Fruit fly (Drosophila melanogaster): ENCODE measurements around the gene CG32066.

dm6 chr3L:10658362-10659127 is 2.3 kb downstream of the CG32066 start:
- no peak for TF ChIP-seq CG8478 (optimal IDR thresholded peaks at IDR 0.05)
- no peak for TF ChIP-seq CTCF (optimal IDR thresholded peaks at IDR 0.05)

All from S2 (cell line).